Fruit fly (Drosophila melanogaster) whole organism, embryonic: ENCODE measurements around the gene GC2.
A peak's percentile ranks its signal among the peaks of the same experiment; 100 is the strongest.

Source experiments
- Asciz ChIP-seq: fragments of 200-800 bp; sonication (Bioruptor generic); optimal IDR thresholded peaks from 2 replicates; lab custom pipeline; 2017; ENCODE audit warnings: missing biosample characterization, mild to moderate bottlenecking, missing genetic modification characterization, missing genetic modification reagents
- BtbVII ChIP-seq: fragments of 200-800 bp; sonication (Bioruptor generic); optimal IDR thresholded peaks from 3 replicates; lab custom pipeline; 2017; ENCODE audit warnings: missing biosample characterization, mild to moderate bottlenecking, missing genetic modification characterization
- C15 ChIP-seq: fragments of 200-800 bp; sonication (Bioruptor generic); IDR thresholded peaks from 3 replicates; pipeline ENCODE4 v1.3.6; 2022; ENCODE audit warnings: missing biosample characterization, missing genetic modification characterization
- CG11560 ChIP-seq: fragments of 200-800 bp; sonication (Bioruptor generic); IDR thresholded peaks from 3 replicates; pipeline ENCODE4 v1.3.6; 2022; ENCODE audit warnings: missing biosample characterization, missing genetic modification characterization
- CG11723 ChIP-seq: fragments of 200-800 bp; sonication (Bioruptor generic); optimal IDR thresholded peaks from 2 replicates; lab custom pipeline; 2017; ENCODE audit warnings: missing biosample characterization, mild to moderate bottlenecking, missing genetic modification characterization
- CG12219 ChIP-seq: fragments of 200-800 bp; sonication (Bioruptor generic); optimal IDR thresholded peaks from 3 replicates; lab custom pipeline; 2018; ENCODE audit warnings: missing biosample characterization, mild to moderate bottlenecking, missing genetic modification characterization
- CG14710 ChIP-seq: fragments of 200-800 bp; sonication (Bioruptor generic); optimal IDR thresholded peaks from 3 replicates; lab custom pipeline; 2019; ENCODE audit warnings: missing biosample characterization, mild to moderate bottlenecking, missing genetic modification characterization, moderate library complexity
- CG1529 ChIP-seq: fragments of 200-800 bp; sonication (Bioruptor generic); optimal IDR thresholded peaks from 3 replicates; lab custom pipeline; 2018; ENCODE audit warnings: missing biosample characterization, missing genetic modification characterization
- CG15696 ChIP-seq: fragments of 200-800 bp; sonication (Bioruptor generic); optimal IDR thresholded peaks from 2 replicates; lab custom pipeline; 2019; ENCODE audit warnings: missing biosample characterization, mild to moderate bottlenecking, missing genetic modification characterization, moderate library complexity
- CG17328 ChIP-seq: fragments of 200-800 bp; sonication (Bioruptor generic); IDR thresholded peaks from 2 replicates; pipeline ENCODE4 v1.3.6; 2022; ENCODE audit warnings: missing biosample characterization, missing genetic modification characterization
- CG2120 ChIP-seq: fragments of 200-800 bp; sonication (Bioruptor generic); optimal IDR thresholded peaks from 3 replicates; lab custom pipeline; 2016; ENCODE audit warnings: missing biosample characterization, missing genetic modification characterization
- CG33557 ChIP-seq: fragments of 200-800 bp; sonication (Bioruptor generic); optimal IDR thresholded peaks from 2 replicates; lab custom pipeline; 2019; ENCODE audit warnings: missing biosample characterization, mild to moderate bottlenecking, missing genetic modification characterization, moderate library complexity
- CG34422 ChIP-seq: fragments of 200-800 bp; sonication (Bioruptor generic); IDR thresholded peaks from 3 replicates; pipeline ENCODE4 v1.3.6; 2022; ENCODE audit warnings: missing biosample characterization, missing genetic modification characterization
- CG3838 ChIP-seq: fragments of 200-800 bp; sonication (Bioruptor generic); optimal IDR thresholded peaks from 3 replicates; lab custom pipeline; 2016; ENCODE audit warnings: missing biosample characterization, missing genetic modification characterization
- CG4282 ChIP-seq: fragments of 200-800 bp; sonication (Bioruptor generic); optimal IDR thresholded peaks from 2 replicates; lab custom pipeline; 2016; ENCODE audit warnings: missing biosample characterization, missing genetic modification characterization
- CG4360 ChIP-seq: fragments of 200-800 bp; sonication (Bioruptor generic); IDR thresholded peaks from 2 replicates; pipeline ENCODE4 v1.3.6; 2022; ENCODE audit warnings: missing biosample characterization, missing genetic modification characterization
- CG4854 ChIP-seq: fragments of 200-800 bp; sonication (Bioruptor generic); optimal IDR thresholded peaks from 2 replicates; lab custom pipeline; 2016; ENCODE audit warnings: missing biosample characterization, missing genetic modification characterization, inconsistent platforms
- CG7271 ChIP-seq: fragments of 200-800 bp; sonication (Bioruptor generic); optimal IDR thresholded peaks from 2 replicates; lab custom pipeline; 2018; ENCODE audit warnings: missing biosample characterization, mild to moderate bottlenecking, missing genetic modification characterization, moderate library complexity
- CG7745 ChIP-seq: fragments of 200-800 bp; sonication (Bioruptor generic); optimal IDR thresholded peaks from 2 replicates; lab custom pipeline; 2018; ENCODE audit warnings: missing biosample characterization, mild to moderate bottlenecking, missing genetic modification characterization, moderate library complexity
- CG7839 ChIP-seq: fragments of 200-800 bp; sonication (Bioruptor generic); optimal IDR thresholded peaks from 3 replicates; lab custom pipeline; 2018; ENCODE audit warnings: missing biosample characterization, mild to moderate bottlenecking, missing genetic modification characterization, moderate library complexity
- CG8281 ChIP-seq: fragments of 200-800 bp; sonication (Bioruptor generic); optimal IDR thresholded peaks from 2 replicates; lab custom pipeline; 2018; ENCODE audit warnings: missing biosample characterization, mild to moderate bottlenecking, missing genetic modification characterization, moderate library complexity
- CG8944 ChIP-seq: fragments of 200-800 bp; sonication (Bioruptor generic); optimal IDR thresholded peaks from 3 replicates; lab custom pipeline; 2016; ENCODE audit warnings: missing biosample characterization, missing genetic modification characterization
- Deaf1 ChIP-seq: fragments of 200-800 bp; optimal IDR thresholded peaks from 3 replicates; lab custom pipeline; 2019; ENCODE audit warnings: missing biosample characterization, mild to moderate bottlenecking, missing genetic modification characterization, moderate library complexity
- ERR ChIP-seq: fragments of 200-800 bp; sonication (Bioruptor generic); optimal IDR thresholded peaks from 2 replicates; lab custom pipeline; 2016; ENCODE audit warnings: missing biosample characterization, missing genetic modification characterization
- Ets65A ChIP-seq: fragments of 200-800 bp; sonication (Bioruptor generic); peaks from one replicate; lab custom pipeline; 2016; ENCODE audit warnings: missing biosample characterization, missing genetic modification characterization
- Fer3 ChIP-seq: fragments of 200-800 bp; sonication (Bioruptor generic); optimal IDR thresholded peaks from 2 replicates; lab custom pipeline; 2018; ENCODE audit warnings: missing biosample characterization, mild to moderate bottlenecking, missing genetic modification characterization, moderate library complexity
- Mad ChIP-seq: fragments of 200-800 bp; sonication (Bioruptor generic); optimal IDR thresholded peaks from 2 replicates; lab custom pipeline; 2016; ENCODE audit warnings: missing biosample characterization, missing genetic modification characterization
- NFAT ChIP-seq: fragments of 200-800 bp; sonication (Bioruptor generic); IDR thresholded peaks from 2 replicates; pipeline ENCODE4 v1.3.6; 2022; ENCODE audit warnings: missing biosample characterization, missing genetic modification characterization
- Ptx1 ChIP-seq: fragments of 200-800 bp; sonication (Bioruptor generic); IDR thresholded peaks from 2 replicates; pipeline ENCODE4 v1.3.6; 2022; ENCODE audit warnings: missing biosample characterization, missing genetic modification characterization
- TFAM ChIP-seq: fragments of 200-800 bp; sonication (Bioruptor generic); optimal IDR thresholded peaks from 2 replicates; lab custom pipeline; 2017; ENCODE audit warnings: missing biosample characterization, missing genetic modification characterization, inconsistent platforms
- bbx ChIP-seq: fragments of 200-800 bp; sonication (Bioruptor generic); IDR thresholded peaks from 2 replicates; pipeline ENCODE4 v1.3.6; 2022; ENCODE audit warnings: missing biosample characterization, missing genetic modification characterization; ENCODE audit not compliant: partially characterized antibody
- dan ChIP-seq: fragments of 200-800 bp; sonication (Bioruptor generic); IDR thresholded peaks from 2 replicates; pipeline ENCODE4 v1.3.6; 2022; ENCODE audit warnings: missing biosample characterization, missing genetic modification characterization
- dpn ChIP-seq, 2 experiments: fragments of 200-800 bp; sonication (Bioruptor generic); optimal IDR thresholded peaks; 3 replicates each; lab custom pipeline; 2016; ENCODE audit warnings: missing biosample characterization in 2 of 2, missing genetic modification characterization in 2 of 2
- fd64A ChIP-seq: fragments of 200-800 bp; sonication (Bioruptor generic); optimal IDR thresholded peaks from 3 replicates; lab custom pipeline; 2018; ENCODE audit warnings: missing biosample characterization, mild to moderate bottlenecking, missing genetic modification characterization
- gt ChIP-seq: fragments of 200-800 bp; sonication (Bioruptor generic); IDR thresholded peaks from 2 replicates; pipeline ENCODE4 v1.3.6; 2022; ENCODE audit warnings: missing biosample characterization, missing genetic modification characterization
- ham ChIP-seq: fragments of 200-800 bp; sonication (Bioruptor generic); IDR thresholded peaks from 2 replicates; pipeline ENCODE4 v1.3.6; 2022; ENCODE audit warnings: missing biosample characterization, missing genetic modification characterization
- insv ChIP-seq, 2 experiments: fragments of 200-800 bp; sonication (Bioruptor generic); optimal IDR thresholded peaks; 3 replicates each; lab custom pipeline; 2016 to 2018; ENCODE audit warnings: missing biosample characterization in 2 of 2, missing genetic modification characterization in 2 of 2
- inv ChIP-seq: fragments of 200-800 bp; sonication (Bioruptor generic); IDR thresholded peaks from 2 replicates; pipeline ENCODE4 v1.3.6; 2022; ENCODE audit warnings: missing biosample characterization, missing genetic modification characterization; ENCODE audit not compliant: partially characterized antibody
- kay ChIP-seq: fragments of 200-800 bp; sonication (Bioruptor generic); optimal IDR thresholded peaks from 2 replicates; lab custom pipeline; 2016; ENCODE audit warnings: missing biosample characterization, missing genetic modification characterization
- ken ChIP-seq: fragments of 200-800 bp; sonication (Bioruptor generic); IDR thresholded peaks from 3 replicates; pipeline ENCODE4 v1.3.6; 2022; ENCODE audit warnings: missing biosample characterization, missing genetic modification characterization
- pb ChIP-seq: fragments of 200-800 bp; sonication (Bioruptor generic); optimal IDR thresholded peaks from 3 replicates; lab custom pipeline; 2016; ENCODE audit warnings: missing biosample characterization, missing genetic modification characterization
- peb ChIP-seq: fragments of 200-800 bp; sonication (Bioruptor generic); IDR thresholded peaks from 2 replicates; pipeline ENCODE4 v1.3.6; 2022; ENCODE audit warnings: missing biosample characterization, missing genetic modification characterization
- pho ChIP-seq: fragments of 200-800 bp; sonication (Bioruptor generic); optimal IDR thresholded peaks from 2 replicates; lab custom pipeline; 2016; ENCODE audit warnings: missing biosample characterization, missing genetic modification characterization
- prd ChIP-seq, 3 experiments: fragments of >200 bp in 2 of 3; fragments of 200-800 bp in 1 of 3; sonication (Bioruptor generic) in 1 of 3; optimal IDR thresholded peaks in 2 of 3; IDR thresholded peaks in 1 of 3; 2 replicates in 2 of 3; 3 replicates in 1 of 3; pipeline versions ENCODE4 v1.3.6 to Lab custom; 2017 to 2022; ENCODE audit warnings: missing biosample characterization in 1 of 3, missing genetic modification characterization in 1 of 3
- ranshi ChIP-seq: fragments of 200-800 bp; sonication (Bioruptor generic); IDR thresholded peaks from 2 replicates; pipeline ENCODE4 v1.3.6; 2022; ENCODE audit warnings: missing biosample characterization, missing genetic modification characterization
- repo ChIP-seq: fragments of 200-800 bp; sonication (Bioruptor generic); optimal IDR thresholded peaks from 2 replicates; lab custom pipeline; 2016; ENCODE audit warnings: missing biosample characterization, missing genetic modification characterization
- trem ChIP-seq: fragments of 200-800 bp; optimal IDR thresholded peaks from 3 replicates; lab custom pipeline; 2019; ENCODE audit warnings: missing biosample characterization, mild to moderate bottlenecking, missing genetic modification characterization, moderate library complexity
- ttk ChIP-seq: fragments of 200-800 bp; sonication (Bioruptor generic); IDR thresholded peaks from 2 replicates; pipeline ENCODE4 v2.1.2; 2022; ENCODE audit warnings: missing biosample characterization, missing genetic modification characterization
- unc-4 ChIP-seq: fragments of 200-800 bp; sonication (Bioruptor generic); IDR thresholded peaks from 2 replicates; pipeline ENCODE4 v1.3.6; 2022; ENCODE audit warnings: missing biosample characterization, missing genetic modification characterization; ENCODE audit not compliant: partially characterized antibody

GC2 gene

dm6 chr3R:12010202-12010824, 38.8 kb downstream of the GC2 start, which contains the start of the genes KLHL18 and GCC185 (continued):
- TF ChIP-seq dan (GFP tag; lab: Robert Waterston, UW) = peak; percentile 41; the same call in 1 of the 2 replicates
- TF ChIP-seq ERR (GFP tag; lab: Kevin White, UChicago) = no peak
- peak; percentile 60 for TF ChIP-seq CG8944
- no peak for TF ChIP-seq repo (GFP tag; lab: Kevin White, UChicago)
- no peak for TF ChIP-seq fd64A
- peak; percentile 87 for TF ChIP-seq CG2120
- TF ChIP-seq CG33557 (GFP tag; lab: Kevin White, UChicago) = peak; percentile 74
- no peak for TF ChIP-seq CG12219 (GFP tag; lab: Kevin White, UChicago)
- TF ChIP-seq CG14710 (tag; lab: Kevin White, UChicago) = peak; percentile 92
- 0 out of 3 replicates have a peak, but pooled peaks have one; percentile 61 for TF ChIP-seq ken (GFP tag; lab: Robert Waterston, UW)
- no peak for TF ChIP-seq ttk (GFP tag; lab: Robert Waterston, UW)
- no peak for TF ChIP-seq pb (GFP tag; lab: Kevin White, UChicago)
- TF ChIP-seq BtbVII (GFP tag; lab: Kevin White, UChicago) = peak; percentile 16
- TF ChIP-seq bbx (GFP tag; lab: Robert Waterston, UW) = peak; percentile 62
- no peak for TF ChIP-seq TFAM (GFP tag; lab: Kevin White, UChicago)
- TF ChIP-seq CG7839 = peak; percentile 76
- TF ChIP-seq CG7271 = no peak
- peak; percentile 49; the same call in 1 of the 3 replicates for TF ChIP-seq CG11560 (tag; lab: Robert Waterston, UW)
- no peak for TF ChIP-seq CG11723 (GFP tag; lab: Kevin White, UChicago)
- TF ChIP-seq NFAT (GFP tag; lab: Robert Waterston, UW) = 0 out of 2 replicates have a peak, but pooled peaks have one; percentile 37
- TF ChIP-seq Asciz = no peak
- peak; percentile 80 for TF ChIP-seq Ptx1
- TF ChIP-seq CG34422 (GFP tag; lab: Robert Waterston, UW) = peak; percentile 81; the same call in 2 of the 3 replicates
- TF ChIP-seq gt (GFP tag; lab: Robert Waterston, UW) = no peak
- TF ChIP-seq pho (GFP tag; lab: Kevin White, UChicago) = peak; percentile 78
- no peak for TF ChIP-seq CG17328 (GFP tag; lab: Robert Waterston, UW)
- TF ChIP-seq Fer3 (tag; lab: Kevin White, UChicago) = peak; percentile 59
- TF ChIP-seq inv = peak; percentile 79
- peak in 1 of 2 experiments; percentile 85 for TF ChIP-seq insv (GFP tag; optimal IDR thresholded peaks at IDR 0.05; lab: Kevin White, UChicago)
- no peak for TF ChIP-seq CG4360 (GFP tag; lab: Robert Waterston, UW)
- peak; percentile 84 for TF ChIP-seq CG15696 (tag; lab: Kevin White, UChicago)
- TF ChIP-seq Ets65A = peak; percentile 95
- TF ChIP-seq CG7745 = no peak
- TF ChIP-seq C15 = peak; percentile 42; the same call in 1 of the 3 replicates
- TF ChIP-seq CG4854 (GFP tag; lab: Kevin White, UChicago) = peak; percentile 50
- TF ChIP-seq unc-4 (GFP tag; lab: Robert Waterston, UW) = peak; percentile 72
- TF ChIP-seq kay = peak; percentile 65
- peak; percentile 67 to 83 for TF ChIP-seq dpn (GFP tag; optimal IDR thresholded peaks at IDR 0.05; lab: Kevin White, UChicago)
- no peak for TF ChIP-seq CG1529 (GFP tag; lab: Kevin White, UChicago)
- peak; percentile 83 for TF ChIP-seq trem (tag; lab: Kevin White, UChicago)
- no peak for TF ChIP-seq Deaf1 (tag; lab: Kevin White, UChicago)
- TF ChIP-seq Mad (GFP tag; lab: Kevin White, UChicago) = peak; percentile 65
- peak; percentile 76; the same call in 1 of the 2 replicates for TF ChIP-seq ranshi (GFP tag; lab: Robert Waterston, UW)
- peak; percentile 22 for TF ChIP-seq CG4282 (GFP tag; lab: Kevin White, UChicago)
- TF ChIP-seq CG8281 = peak; percentile 35
- TF ChIP-seq peb (GFP tag; lab: Robert Waterston, UW) = peak; percentile 42; the same call in 1 of the 2 replicates
- TF ChIP-seq prd (optimal IDR thresholded peaks at IDR 0.05; lab: Kevin White, UChicago) = no peak
- TF ChIP-seq prd (GFP tag; IDR thresholded peaks at IDR 0.05; lab: Robert Waterston, UW) = peak; percentile 89
- TF ChIP-seq ham (GFP tag; lab: Robert Waterston, UW) = no peak
- TF ChIP-seq CG3838 (GFP tag; lab: Kevin White, UChicago) = peak; percentile 6
